Worm (Caenorhabditis elegans): ENCODE results near the gene unc-129.

unc-129 gene

ce11 chrIV:8964042-8964441, 41.2 kb downstream of the unc-129 start:
- TF ChIP-seq pes-1 (GFP tag; IDR thresholded peaks at IDR 0.05): peak; percentile 92
- peak; percentile 86 for TF ChIP-seq scrt-1 (GFP tag; IDR thresholded peaks at IDR 0.05)
- TF ChIP-seq sea-1 (GFP tag; conservative IDR thresholded peaks at IDR 0.05): peak; percentile 84
- peak; percentile 82 for TF ChIP-seq tbx-11 (GFP tag; IDR thresholded peaks at IDR 0.05)
- peak; percentile 78 for TF ChIP-seq tbx-37 (GFP tag; conservative IDR thresholded peaks at IDR 0.05)
- TF ChIP-seq flt-1 (GFP tag; IDR thresholded peaks at IDR 0.05): peak; percentile 87

- no peak for TF ChIP-seq F13C5.2 (tag; optimal IDR thresholded peaks at IDR 0.05)
- no peak for TF ChIP-seq ceh-36 (tag; optimal IDR thresholded peaks at IDR 0.05)
- no peak for TF ChIP-seq tbx-11 (GFP tag; IDR thresholded peaks at IDR 0.05)
These were observed 49.0 kb downstream of the unc-129 start, which contains the start of gene tpra-1 for ce11 chrIV:8956189-8956588. Gene tpra-1 (plus strand): TSS chrIV:8956489.

ce11 chrIV:8954126-8954525, 51.1 kb downstream of the unc-129 start:
- no peak for TF ChIP-seq ceh-13 (GFP tag; optimal IDR thresholded peaks at IDR 0.05)
- no peak for TF ChIP-seq hmbx-1 (tag; optimal IDR thresholded peaks at IDR 0.05)
- TF ChIP-seq tbx-11 (GFP tag; IDR thresholded peaks at IDR 0.05): no peak
- TF ChIP-seq F13C5.2 (tag; optimal IDR thresholded peaks at IDR 0.05): no peak
- no peak for TF ChIP-seq ama-1 (optimal IDR thresholded peaks at IDR 0.05)
- TF ChIP-seq tra-4 (tag; optimal IDR thresholded peaks at IDR 0.05): no peak
- no peak for TF ChIP-seq hnd-1 (tag; optimal IDR thresholded peaks at IDR 0.05)
- no peak for TF ChIP-seq ets-7 (tag; optimal IDR thresholded peaks at IDR 0.05)
- no peak for TF ChIP-seq sea-1 (GFP tag; conservative IDR thresholded peaks at IDR 0.05)
- TF ChIP-seq pes-1 (GFP tag; IDR thresholded peaks at IDR 0.05): no peak

Measured in whole organism, early embryonic.